Fruit fly (Drosophila melanogaster): ENCODE data around the gene CG15386.

The CG15386 gene

dm6 chr2L:2202018-2202852 is 14.8 kb downstream of the CG15386 start (continued):
- TF ChIP-seq run (tag; optimal IDR thresholded peaks at IDR 0.05): peak; percentile 98
- TF ChIP-seq CG2120 (GFP tag; optimal IDR thresholded peaks at IDR 0.05): peak; percentile 37
- TF ChIP-seq CG10147 (GFP tag; optimal IDR thresholded peaks at IDR 0.05): peak; percentile 93
- peak; percentile 98 for TF ChIP-seq CG12942 (GFP tag; optimal IDR thresholded peaks at IDR 0.05)
- TF ChIP-seq CG16815 (GFP tag; optimal IDR thresholded peaks at IDR 0.05): peak; percentile 98
- TF ChIP-seq nerfin-1 (tag; optimal IDR thresholded peaks at IDR 0.05): peak; percentile 98
- peak; percentile 97 for TF ChIP-seq CG17186 (GFP tag; optimal IDR thresholded peaks at IDR 0.05)
- TF ChIP-seq CG10979 (tag; optimal IDR thresholded peaks at IDR 0.05): peak; percentile 100
- peak; percentile 78 for TF ChIP-seq slou (GFP tag; optimal IDR thresholded peaks at IDR 0.05)
- peak; percentile 98 for TF ChIP-seq CrebB (tag; optimal IDR thresholded peaks at IDR 0.05)
- TF ChIP-seq CG12391 (tag; optimal IDR thresholded peaks at IDR 0.05): peak; percentile 100
- peak; percentile 94 for TF ChIP-seq pb (GFP tag; optimal IDR thresholded peaks at IDR 0.05)
- peak; percentile 94 for TF ChIP-seq CG2889 (GFP tag; IDR thresholded peaks at IDR 0.05)
- peak; percentile 98 for TF ChIP-seq jumu (GFP tag; optimal IDR thresholded peaks at IDR 0.05)
- no peak for TF ChIP-seq lov (optimal IDR thresholded peaks at IDR 0.05)
- peak; percentile 100 for TF ChIP-seq lov (GFP tag; IDR thresholded peaks at IDR 0.05)
- TF ChIP-seq Stat92E (GFP tag; optimal IDR thresholded peaks at IDR 0.05): peak in 1 of 3 experiments; percentile 100
- peak; percentile 100 for TF ChIP-seq nmo (GFP tag; optimal IDR thresholded peaks at IDR 0.05)
- TF ChIP-seq onecut (GFP tag; IDR thresholded peaks at IDR 0.05): peak; percentile 97
- peak; percentile 97 for TF ChIP-seq CG30431 (GFP tag; optimal IDR thresholded peaks at IDR 0.05)
- TF ChIP-seq kni (GFP tag; optimal IDR thresholded peaks at IDR 0.05): peak; percentile 96
- peak; percentile 100 for TF ChIP-seq sens (GFP tag)
- peak; percentile 96 for TF ChIP-seq CG9609 (GFP tag; optimal IDR thresholded peaks at IDR 0.05)
- peak; percentile 99 for TF ChIP-seq sens-2 (GFP tag; IDR thresholded peaks at IDR 0.05)
- TF ChIP-seq Nf-YC (tag; optimal IDR thresholded peaks at IDR 0.05): peak; percentile 74
- peak; percentile 99 for TF ChIP-seq ac (GFP tag; optimal IDR thresholded peaks at IDR 0.05)
- TF ChIP-seq sna (GFP tag; IDR thresholded peaks at IDR 0.05; ENCODE audit: partially characterized antibody): peak; percentile 80
- TF ChIP-seq Optix (GFP tag; IDR thresholded peaks at IDR 0.05): peak; percentile 97
- peak; percentile 94 for TF ChIP-seq CG7357 (GFP tag; IDR thresholded peaks at IDR 0.05)
- peak; percentile 99 for TF ChIP-seq phol (tag; optimal IDR thresholded peaks at IDR 0.05)
- peak; percentile 3 for TF ChIP-seq zf30C (GFP tag; optimal IDR thresholded peaks at IDR 0.05)
- no peak for TF ChIP-seq br (optimal IDR thresholded peaks at IDR 0.05)
- TF ChIP-seq CG12104 (GFP tag; optimal IDR thresholded peaks at IDR 0.05): peak; percentile 98
- TF ChIP-seq mld (GFP tag; IDR thresholded peaks at IDR 0.05; ENCODE audit: partially characterized antibody): peak; percentile 72; the same call in 2 of the 3 replicates
- peak; percentile 99 to 100 for TF ChIP-seq bsh (GFP tag; optimal IDR thresholded peaks at IDR 0.05)
- peak; percentile 99 for TF ChIP-seq CG1602 (GFP tag; optimal IDR thresholded peaks at IDR 0.05)
- no peak for TF ChIP-seq Poxn (GFP tag; IDR thresholded peaks at IDR 0.05)
- peak; percentile 94 for TF ChIP-seq Ravus (GFP tag; IDR thresholded peaks at IDR 0.05)
- TF ChIP-seq CG4730 (GFP tag; IDR thresholded peaks at IDR 0.05): peak; percentile 98
- TF ChIP-seq Ssrp (tag; optimal IDR thresholded peaks at IDR 0.05): peak; percentile 99
- TF ChIP-seq Dek (tag; optimal IDR thresholded peaks at IDR 0.05): peak; percentile 92
- TF ChIP-seq eve (GFP tag; optimal IDR thresholded peaks at IDR 0.05): peak; percentile 98 to 100
- TF ChIP-seq wek (GFP tag; optimal IDR thresholded peaks at IDR 0.05): peak; percentile 94
- TF ChIP-seq her (GFP tag; optimal IDR thresholded peaks at IDR 0.05): peak; percentile 92
- TF ChIP-seq CG3065 (GFP tag; optimal IDR thresholded peaks at IDR 0.05): peak; percentile 96
- peak; percentile 97 to 98 for TF ChIP-seq dpn (GFP tag; optimal IDR thresholded peaks at IDR 0.05)
- TF ChIP-seq Deaf1 (tag; optimal IDR thresholded peaks at IDR 0.05): peak; percentile 80
- TF ChIP-seq CG9932 (GFP tag; IDR thresholded peaks at IDR 0.05): no peak
- peak; percentile 99 for TF ChIP-seq CG10366 (GFP tag; IDR thresholded peaks at IDR 0.05)

Measured in whole organism, embryonic.